Worm (Caenorhabditis elegans) whole organism, young adult: Measurements from ENCODE around the gene Y22D7AL.10.

Experiments used
- B0336.3 ChIP-seq: fragments of 200-800 bp; sonication (Bioruptor generic); IDR thresholded peaks from 2 replicates; pipeline ENCODE4 v1.3.6; 2022; ENCODE audit warnings: missing genetic modification characterization, missing compliant biosample characterization
- C06A6.2 ChIP-seq: fragments of 200-800 bp; sonication (Bioruptor generic); conservative IDR thresholded peaks from 2 replicates; pipeline ENCODE4 v1.3.6; 2022; ENCODE audit warnings: missing genetic modification characterization, missing compliant biosample characterization
- D2030.7 ChIP-seq: fragments of 200-800 bp; sonication (Bioruptor generic); IDR thresholded peaks from 2 replicates; pipeline ENCODE4 v1.3.6; 2022; ENCODE audit warnings: missing genetic modification reagents, missing genetic modification characterization, missing compliant biosample characterization
- F23B12.7 ChIP-seq: sonication (generic microtip); optimal IDR thresholded peaks from 2 replicates; lab custom pipeline; 2017; ENCODE audit warnings: missing genetic modification characterization, mild to moderate bottlenecking, missing compliant biosample characterization, antibody characterized with exemption, moderate library complexity; ENCODE audit not compliant: insufficient read depth
- F33H1.4 ChIP-seq: fragments of 200-800 bp; sonication (Bioruptor generic); IDR thresholded peaks from 2 replicates; pipeline ENCODE4 v1.3.6; 2022; ENCODE audit warnings: missing genetic modification reagents, missing genetic modification characterization, missing compliant biosample characterization
- F57C9.4 ChIP-seq: sonication (generic microtip); optimal IDR thresholded peaks from 2 replicates; lab custom pipeline; 2017; ENCODE audit warnings: mild to moderate bottlenecking, missing genetic modification characterization, missing compliant biosample characterization
- T26A5.8 ChIP-seq: sonication (generic microtip); optimal IDR thresholded peaks from 2 replicates; lab custom pipeline; 2016; ENCODE audit warnings: missing genetic modification characterization, missing compliant biosample characterization
- Y53G8AR.9 ChIP-seq: fragments of 200-800 bp; sonication (Bioruptor generic); conservative IDR thresholded peaks from 2 replicates; pipeline ENCODE4 v1.3.6; 2022; ENCODE audit warnings: missing genetic modification reagents, missing genetic modification characterization, missing compliant biosample characterization
- Y56A3A.18 ChIP-seq: fragments of 200-800 bp; sonication (Bioruptor generic); IDR thresholded peaks from 2 replicates; pipeline ENCODE4 v1.3.6; 2022; ENCODE audit warnings: missing genetic modification reagents, missing genetic modification characterization, missing compliant biosample characterization
- Y95B8A.8 ChIP-seq: fragments of 200-800 bp; sonication (Bioruptor generic); IDR thresholded peaks from 2 replicates; pipeline ENCODE4 v1.3.6; 2022; ENCODE audit warnings: missing genetic modification reagents, missing genetic modification characterization, missing compliant biosample characterization
- ccch-3 ChIP-seq: fragments of 200-800 bp; sonication (Bioruptor generic); optimal IDR thresholded peaks from 2 replicates; lab custom pipeline; 2018; ENCODE audit warnings: mild to moderate bottlenecking, missing genetic modification characterization, missing compliant biosample characterization
- cebp-2 ChIP-seq: fragments of 200-800 bp; sonication (Bioruptor generic); IDR thresholded peaks from 2 replicates; pipeline ENCODE4 v1.3.6; 2022; ENCODE audit warnings: missing genetic modification characterization, missing compliant biosample characterization
- ceh-100 ChIP-seq: fragments of 200-800 bp; sonication (Bioruptor generic); IDR thresholded peaks from 2 replicates; pipeline ENCODE4 v1.3.6; 2022; ENCODE audit warnings: missing genetic modification reagents, missing genetic modification characterization, missing compliant biosample characterization
- ceh-27 ChIP-seq: fragments of 200-800 bp; sonication (Bioruptor generic); optimal IDR thresholded peaks from 2 replicates; lab custom pipeline; 2018; ENCODE audit warnings: mild to moderate bottlenecking, missing genetic modification characterization, moderate library complexity, missing compliant biosample characterization
- ceh-79 ChIP-seq: sonication (generic microtip); optimal IDR thresholded peaks from 2 replicates; lab custom pipeline; 2017; ENCODE audit warnings: mild to moderate bottlenecking, missing genetic modification characterization, missing compliant biosample characterization
- dox-1 ChIP-seq: fragments of 200-800 bp; sonication (Bioruptor generic); IDR thresholded peaks from 2 replicates; pipeline ENCODE4 v1.3.6; 2022; ENCODE audit warnings: missing genetic modification reagents, missing genetic modification characterization, missing compliant biosample characterization
- egl-44 ChIP-seq: fragments of 200-800 bp; sonication (Bioruptor generic); IDR thresholded peaks from 2 replicates; pipeline ENCODE4 v1.3.6; 2022; ENCODE audit warnings: missing genetic modification reagents, missing genetic modification characterization, missing compliant biosample characterization
- egrh-3 ChIP-seq: fragments of 200-800 bp; sonication (Bioruptor generic); IDR thresholded peaks from 2 replicates; pipeline ENCODE4 v1.3.6; 2022; ENCODE audit warnings: missing genetic modification reagents, missing genetic modification characterization, missing compliant biosample characterization
- gei-17 ChIP-seq: fragments of 200-800 bp; sonication (Bioruptor generic); optimal IDR thresholded peaks from 2 replicates; lab custom pipeline; 2018; ENCODE audit warnings: mild to moderate bottlenecking, missing genetic modification characterization, missing compliant biosample characterization
- hlh-12 ChIP-seq: sonication (generic microtip); optimal IDR thresholded peaks from 2 replicates; lab custom pipeline; 2016; ENCODE audit warnings: missing genetic modification characterization, missing compliant biosample characterization
- hmg-1.2 ChIP-seq: fragments of 200-800 bp; sonication (Bioruptor generic); IDR thresholded peaks from 2 replicates; pipeline ENCODE4 v1.3.6; 2022; ENCODE audit warnings: missing genetic modification reagents, missing genetic modification characterization, missing compliant biosample characterization
- hmg-20 ChIP-seq: fragments of 200-800 bp; sonication (Bioruptor generic); IDR thresholded peaks from 2 replicates; pipeline ENCODE4 v1.3.6; 2022; ENCODE audit warnings: missing genetic modification reagents, missing genetic modification characterization, missing compliant biosample characterization
- hsf-1 ChIP-seq: fragments of 200-800 bp; sonication (Bioruptor generic); IDR thresholded peaks from 2 replicates; pipeline ENCODE4 v1.3.6; 2022; ENCODE audit warnings: missing genetic modification reagents, missing genetic modification characterization, missing compliant biosample characterization
- let-607 ChIP-seq, 2 experiments: fragments of 200-800 bp in 1 of 2; sonication (Bioruptor generic) in 1 of 2; sonication (generic microtip) in 1 of 2; optimal IDR thresholded peaks; 2 replicates each; lab custom pipeline; 2016 to 2018; ENCODE audit warnings: mild to moderate bottlenecking in 2 of 2, missing compliant biosample characterization in 2 of 2, missing genetic modification characterization in 2 of 2, moderate library complexity in 2 of 2, missing genotype in 1 of 2
- lin-26 ChIP-seq: fragments of 200-800 bp; sonication (Bioruptor generic); IDR thresholded peaks from 2 replicates; pipeline ENCODE4 v1.3.6; 2022; ENCODE audit warnings: missing genetic modification reagents, missing genetic modification characterization, missing compliant biosample characterization
- madf-6 ChIP-seq: fragments of 200-800 bp; sonication (Bioruptor generic); IDR thresholded peaks from 2 replicates; pipeline ENCODE4 v1.3.6; 2022; ENCODE audit warnings: missing genetic modification reagents, missing genetic modification characterization, missing compliant biosample characterization
- mes-4 ChIP-seq: sonication (generic microtip); optimal IDR thresholded peaks from 2 replicates; lab custom pipeline; 2016; ENCODE audit warnings: missing genotype, missing genetic modification characterization, missing compliant biosample characterization
- nfya-2 ChIP-seq: fragments of 200-800 bp; sonication (Bioruptor generic); IDR thresholded peaks from 2 replicates; pipeline ENCODE4 v1.3.6; 2022; ENCODE audit warnings: missing genetic modification reagents, missing genetic modification characterization, missing compliant biosample characterization
- nhr-120 ChIP-seq: fragments of 200-800 bp; sonication (Bioruptor generic); IDR thresholded peaks from 2 replicates; pipeline ENCODE4 v1.3.6; 2022; ENCODE audit warnings: missing genetic modification characterization, missing compliant biosample characterization
- nhr-179 ChIP-seq: sonication (generic microtip); optimal IDR thresholded peaks from 2 replicates; lab custom pipeline; 2016; ENCODE audit warnings: mild to moderate bottlenecking, missing genetic modification characterization, missing compliant biosample characterization
- nhr-27 ChIP-seq: fragments of 200-800 bp; sonication (Bioruptor generic); optimal IDR thresholded peaks from 2 replicates; lab custom pipeline; 2018; ENCODE audit warnings: mild to moderate bottlenecking, missing genetic modification characterization, moderate library complexity, missing compliant biosample characterization
- repo-1 ChIP-seq: sonication (generic microtip); optimal IDR thresholded peaks from 2 replicates; lab custom pipeline; 2017; ENCODE audit warnings: mild to moderate bottlenecking, missing genetic modification characterization, missing compliant biosample characterization
- snpc-1.1 ChIP-seq: sonication (generic microtip); optimal IDR thresholded peaks from 2 replicates; lab custom pipeline; 2017; ENCODE audit warnings: missing genetic modification characterization, mild to moderate bottlenecking, missing compliant biosample characterization, antibody characterized with exemption, moderate library complexity, missing genotype, missing genetic modification reagents; ENCODE audit not compliant: insufficient read depth
- snpc-1.3 ChIP-seq: sonication (generic microtip); optimal IDR thresholded peaks from 2 replicates; lab custom pipeline; 2017; ENCODE audit warnings: missing genetic modification characterization, mild to moderate bottlenecking, missing compliant biosample characterization, antibody characterized with exemption, moderate library complexity, missing genotype, missing genetic modification reagents; ENCODE audit not compliant: insufficient read depth
- snpc-3.4 ChIP-seq: sonication (generic microtip); optimal IDR thresholded peaks from 2 replicates; lab custom pipeline; 2017; ENCODE audit warnings: missing genetic modification characterization, mild to moderate bottlenecking, missing compliant biosample characterization, antibody characterized with exemption, moderate library complexity, missing genotype, missing genetic modification reagents
- tbx-9 ChIP-seq: sonication (generic microtip); optimal IDR thresholded peaks from 2 replicates; lab custom pipeline; 2016; ENCODE audit warnings: borderline replicate concordance, missing genetic modification characterization, inconsistent platforms, missing compliant biosample characterization
- unc-130 ChIP-seq: sonication (generic microtip); optimal IDR thresholded peaks from 2 replicates; lab custom pipeline; 2016; ENCODE audit warnings: missing genetic modification reagents, missing genetic modification characterization, missing compliant biosample characterization
- unc-62 ChIP-seq: fragments of 150-350 bp; optimal IDR thresholded peaks from 2 replicates; lab custom pipeline; 2014; ENCODE audit warnings: missing biosample characterization, missing genetic modification reagents, missing genetic modification characterization
- ztf-18 ChIP-seq: sonication (generic microtip); optimal IDR thresholded peaks from 2 replicates; lab custom pipeline; 2016; ENCODE audit warnings: missing genotype, mild to moderate bottlenecking, missing genetic modification characterization, missing compliant biosample characterization
- ztf-26 ChIP-seq: sonication (generic microtip); optimal IDR thresholded peaks from 2 replicates; lab custom pipeline; 2017; ENCODE audit warnings: missing genetic modification characterization, missing compliant biosample characterization

Y22D7AL.10 gene

DNA sequence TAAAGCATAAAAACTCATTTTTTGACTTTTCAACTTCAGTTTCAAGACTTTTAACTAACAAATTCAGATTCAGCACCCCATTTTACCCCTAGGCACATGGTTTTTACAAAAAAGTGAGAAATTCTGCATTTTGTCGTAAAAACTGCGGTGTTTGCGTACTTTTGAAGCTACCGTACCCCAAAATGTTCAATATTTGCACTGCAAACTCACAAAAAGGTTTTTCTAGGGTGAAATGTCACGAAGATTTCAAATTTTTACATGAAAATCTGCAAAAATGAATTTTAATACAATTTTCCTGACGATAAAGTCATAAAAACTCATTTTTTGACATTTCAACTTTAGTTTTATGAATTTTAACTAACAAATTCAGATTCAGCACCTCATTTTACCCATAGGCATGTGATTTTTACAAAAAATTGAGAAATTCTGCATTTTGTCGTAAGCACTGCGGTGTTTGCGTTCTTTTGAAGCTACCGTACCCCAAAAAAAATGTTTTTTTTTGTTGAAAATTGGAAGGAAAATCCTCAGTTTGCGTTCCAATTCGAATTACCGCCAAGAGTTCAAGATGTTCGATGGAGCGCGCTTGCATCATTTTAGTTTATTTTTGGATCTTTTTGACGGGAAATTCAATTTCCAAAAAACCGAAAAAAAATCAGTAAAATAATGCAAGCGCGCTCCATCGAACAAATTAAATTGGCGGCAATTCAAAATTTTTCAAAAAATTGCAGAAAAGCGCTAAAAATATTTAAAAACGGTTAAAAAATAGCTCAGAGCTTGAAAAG, 2.3 kb downstream of the Y22D7AL.10 start (continued):
- no peak; the same call in 1 of the 2 replicates for TF ChIP-seq hmg-20 (GFP tag; lab: Robert Waterston, UW)
- TF ChIP-seq gei-17 (GFP tag; lab: Kevin White, UChicago) = peak; percentile 32
- TF ChIP-seq Y95B8A.8 (GFP tag; lab: Robert Waterston, UW) = peak; percentile 56; the same call in 1 of the 2 replicates
- TF ChIP-seq T26A5.8 (tag; lab: Kevin White, UChicago) = peak; percentile 39
- peak; percentile 37 for TF ChIP-seq tbx-9 (tag; lab: Kevin White, UChicago)
- no peak for TF ChIP-seq egrh-3 (GFP tag; lab: Robert Waterston, UW)
- peak; percentile 40 for TF ChIP-seq ztf-18 (tag; lab: Kevin White, UChicago)
- TF ChIP-seq ceh-79 = peak; percentile 63
- TF ChIP-seq hlh-12 (tag; lab: Kevin White, UChicago) = peak; percentile 35
- TF ChIP-seq snpc-1.3 = no peak
- peak; percentile 47 for TF ChIP-seq unc-130 (GFP tag; lab: Kevin White, UChicago)
- peak; percentile 82 for TF ChIP-seq hsf-1 (GFP tag; lab: Robert Waterston, UW)
- peak; percentile 69 for TF ChIP-seq Y53G8AR.9 (GFP tag; lab: Robert Waterston, UW)
- TF ChIP-seq D2030.7 (GFP tag; lab: Robert Waterston, UW) = peak; percentile 38; the same call in 1 of the 2 replicates
- TF ChIP-seq B0336.3 (GFP tag; lab: Robert Waterston, UW) = peak; percentile 90

DNA sequence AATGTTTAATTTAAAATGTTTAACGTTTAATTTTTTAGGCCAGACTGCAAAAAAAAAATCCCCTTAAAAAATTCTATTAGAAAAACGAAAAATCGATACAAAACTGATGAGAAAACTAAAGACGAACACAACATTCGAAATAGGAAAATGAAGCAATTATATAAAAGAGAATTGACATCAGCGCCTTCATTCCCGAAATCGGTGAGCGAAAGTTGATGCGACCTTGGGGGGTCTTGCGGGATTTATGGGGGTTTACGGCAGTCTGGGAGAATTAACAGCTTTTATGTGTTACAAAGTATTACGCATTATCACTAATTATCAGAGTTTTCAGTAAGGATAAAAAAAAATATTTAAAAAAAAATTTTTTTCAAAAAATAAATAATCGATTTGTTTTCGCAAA, 4.3 kb downstream of the Y22D7AL.10 start:
- TF ChIP-seq nhr-120 (GFP tag; lab: Robert Waterston, UW) = no peak
- TF ChIP-seq ztf-26 (tag; lab: Kevin White, UChicago) = no peak
- no peak for TF ChIP-seq nhr-179 (tag; lab: Kevin White, UChicago)
- no peak for TF ChIP-seq mes-4 (tag; lab: Kevin White, UChicago)
- TF ChIP-seq hsf-1 (GFP tag; lab: Robert Waterston, UW) = no peak

- TF ChIP-seq snpc-1.1 (tag; lab: Kevin White, UChicago) (no peak), snpc-3.4 (tag; lab: Kevin White, UChicago) (no peak), hlh-12 (tag; lab: Kevin White, UChicago) (no peak), ceh-100 (GFP tag; lab: Robert Waterston, UW) (no peak)
Observed at ce11 chrIII:1613933-1614332, 4.8 kb downstream of the Y22D7AL.10 start, which contains the start of gene Y22D7AL.9. TSS of gene Y22D7AL.9 (minus strand) at chrIII:1614033.

- TF ChIP-seq F57C9.4 (no peak), nhr-27 (tag; lab: Kevin White, UChicago) (no peak), F23B12.7 (tag; lab: Kevin White, UChicago) (no peak), Y56A3A.18 (GFP tag; lab: Robert Waterston, UW) (no peak), hsf-1 (GFP tag; lab: Robert Waterston, UW) (peak; percentile 68), snpc-1.1 (tag; lab: Kevin White, UChicago) (no peak), lin-26 (GFP tag; lab: Robert Waterston, UW) (no peak), ccch-3 (GFP tag; lab: Kevin White, UChicago) (no peak), ceh-27 (GFP tag; lab: Kevin White, UChicago) (no peak), gei-17 (GFP tag; lab: Kevin White, UChicago) (no peak), egrh-3 (GFP tag; lab: Robert Waterston, UW) (no peak; the same call in 1 of the 2 replicates), egl-44 (GFP tag; lab: Robert Waterston, UW) (no peak), dox-1 (GFP tag; lab: Robert Waterston, UW) (no peak), F33H1.4 (GFP tag; lab: Robert Waterston, UW) (no peak), hlh-12 (tag; lab: Kevin White, UChicago) (no peak), hmg-1.2 (GFP tag; lab: Robert Waterston, UW) (no peak), nhr-120 (GFP tag; lab: Robert Waterston, UW) (no peak), cebp-2 (GFP tag; lab: Robert Waterston, UW) (no peak), nfya-2 (GFP tag; lab: Robert Waterston, UW) (no peak), C06A6.2 (GFP tag; lab: Robert Waterston, UW) (no peak), let-607 (tag; optimal IDR thresholded peaks at IDR 0.05; lab: Kevin White, UChicago) (no peak), madf-6 (GFP tag; lab: Robert Waterston, UW) (peak; percentile 85), unc-62 (GFP tag; lab: Kevin White, UChicago) (no peak), repo-1 (tag; lab: Kevin White, UChicago) (no peak)
Observed at ce11 chrIII:1612974-1613568, 5.7 kb downstream of the Y22D7AL.10 start.
